Fruit fly (Drosophila melanogaster) whole organism, prepupa: Measurements from ENCODE around the gene CG10562.

ENCODE experiments used
- CG11762 ChIP-seq: fragments of 200-800 bp; sonication (Bioruptor generic); optimal IDR thresholded peaks from 3 replicates; lab custom pipeline; 2016; ENCODE audit warnings: missing biosample characterization, missing genetic modification characterization; ENCODE audit not compliant: insufficient read depth
- CG11902 ChIP-seq: fragments of 200-800 bp; sonication (Bioruptor generic); optimal IDR thresholded peaks from 3 replicates; lab custom pipeline; 2016; ENCODE audit warnings: missing biosample characterization, missing genetic modification characterization
- CG16779 ChIP-seq: fragments of 200-800 bp; sonication (Bioruptor generic); optimal IDR thresholded peaks from 3 replicates; lab custom pipeline; 2017; ENCODE audit warnings: missing biosample characterization, mild to moderate bottlenecking, missing genetic modification characterization
- CG32006 ChIP-seq: fragments of 200-800 bp; sonication (Bioruptor generic); optimal IDR thresholded peaks from 3 replicates; lab custom pipeline; 2017; ENCODE audit warnings: missing biosample characterization, mild to moderate bottlenecking, missing genetic modification characterization
- CG3919 ChIP-seq: fragments of 200-800 bp; sonication (Bioruptor generic); optimal IDR thresholded peaks from 3 replicates; lab custom pipeline; 2016; ENCODE audit warnings: missing biosample characterization, missing genetic modification characterization
- CG4318 ChIP-seq: fragments of 200-800 bp; sonication (Bioruptor generic); optimal IDR thresholded peaks from 3 replicates; lab custom pipeline; 2017; ENCODE audit warnings: missing biosample characterization, mild to moderate bottlenecking, missing genetic modification characterization
- CG6163 ChIP-seq: fragments of 200-800 bp; sonication (Bioruptor generic); IDR thresholded peaks from 3 replicates; pipeline ENCODE4 v1.3.6; 2022; ENCODE audit warnings: missing biosample characterization, missing genetic modification characterization
- CG6276 ChIP-seq: fragments of 200-800 bp; sonication (Bioruptor generic); optimal IDR thresholded peaks from 2 replicates; lab custom pipeline; 2017; ENCODE audit warnings: missing biosample characterization, mild to moderate bottlenecking, missing genetic modification characterization
- CG6808 ChIP-seq: fragments of 200-800 bp; sonication (Bioruptor generic); optimal IDR thresholded peaks from 3 replicates; lab custom pipeline; 2017; ENCODE audit warnings: missing biosample characterization, missing genetic modification characterization, mild to moderate bottlenecking, moderate library complexity, missing genetic modification reagents
- CG6854 ChIP-seq: fragments of 200-800 bp; sonication (Bioruptor generic); optimal IDR thresholded peaks from 2 replicates; lab custom pipeline; 2017; ENCODE audit warnings: missing biosample characterization, mild to moderate bottlenecking, missing genetic modification characterization
- CG8319 ChIP-seq: fragments of 200-800 bp; sonication (Bioruptor generic); optimal IDR thresholded peaks from 3 replicates; lab custom pipeline; 2016; ENCODE audit warnings: missing biosample characterization, missing genetic modification characterization
- CG8632 ChIP-seq: fragments of 200-800 bp; sonication (Bioruptor generic); optimal IDR thresholded peaks from 3 replicates; lab custom pipeline; 2016; ENCODE audit warnings: missing biosample characterization, missing genetic modification characterization
- CG9139 ChIP-seq: fragments of 200-800 bp; sonication (Bioruptor generic); optimal IDR thresholded peaks from 3 replicates; lab custom pipeline; 2017; ENCODE audit warnings: missing biosample characterization, mild to moderate bottlenecking, missing genetic modification characterization
- Ets21C ChIP-seq: fragments of 200-800 bp; sonication (Bioruptor generic); optimal IDR thresholded peaks from 3 replicates; lab custom pipeline; 2016; ENCODE audit warnings: missing biosample characterization, missing genetic modification characterization
- Hr39 ChIP-seq: fragments of 200-800 bp; sonication (Bioruptor generic); optimal IDR thresholded peaks from 2 replicates; lab custom pipeline; 2016; ENCODE audit warnings: missing biosample characterization, missing genetic modification characterization
- Lpt ChIP-seq: fragments of 200-800 bp; sonication (Bioruptor generic); optimal IDR thresholded peaks from 3 replicates; lab custom pipeline; 2016; ENCODE audit warnings: missing biosample characterization, missing genetic modification characterization
- OdsH ChIP-seq: fragments of 200-800 bp; sonication (Bioruptor generic); optimal IDR thresholded peaks from 3 replicates; lab custom pipeline; 2016; ENCODE audit warnings: missing biosample characterization, missing genetic modification characterization
- Sox102F ChIP-seq: fragments of 200-800 bp; sonication (Bioruptor generic); optimal IDR thresholded peaks from 2 replicates; lab custom pipeline; 2016; ENCODE audit warnings: missing biosample characterization, mild to moderate bottlenecking, missing genetic modification characterization
- Sox14 ChIP-seq: fragments of 200-800 bp; sonication (Bioruptor generic); optimal IDR thresholded peaks from 3 replicates; lab custom pipeline; 2016; ENCODE audit warnings: missing biosample characterization, missing genetic modification characterization
- Sox15 ChIP-seq: fragments of 200-800 bp; sonication (Bioruptor generic); optimal IDR thresholded peaks from 3 replicates; lab custom pipeline; 2016; ENCODE audit warnings: missing biosample characterization, missing genetic modification characterization
- acj6 ChIP-seq: fragments of 200-800 bp; sonication (Bioruptor generic); optimal IDR thresholded peaks from 3 replicates; lab custom pipeline; 2016; ENCODE audit warnings: missing biosample characterization, missing genetic modification characterization
- dac ChIP-seq: fragments of 200-800 bp; sonication (Bioruptor generic); optimal IDR thresholded peaks from 2 replicates; lab custom pipeline; 2017; ENCODE audit warnings: missing biosample characterization, mild to moderate bottlenecking, missing genetic modification characterization
- dsx ChIP-seq: fragments of 200-800 bp; optimal IDR thresholded peaks from 3 replicates; lab custom pipeline; 2019; ENCODE audit warnings: missing biosample characterization, mild to moderate bottlenecking, missing genetic modification characterization, moderate library complexity; ENCODE audit not compliant: poor library complexity, severe bottlenecking
- esn ChIP-seq: fragments of 200-800 bp; sonication (Bioruptor generic); optimal IDR thresholded peaks from 2 replicates; lab custom pipeline; 2016; ENCODE audit warnings: missing biosample characterization, mild to moderate bottlenecking, missing genetic modification characterization, moderate library complexity
- fd59A ChIP-seq: fragments of 200-800 bp; sonication (Bioruptor generic); optimal IDR thresholded peaks from 2 replicates; lab custom pipeline; 2017; ENCODE audit warnings: missing biosample characterization, mild to moderate bottlenecking, missing genetic modification characterization, missing genetic modification reagents
- fkh ChIP-seq: fragments of 200-800 bp; sonication (Bioruptor generic); optimal IDR thresholded peaks from 3 replicates; lab custom pipeline; 2017; ENCODE audit warnings: missing biosample characterization, mild to moderate bottlenecking, missing genetic modification characterization, moderate library complexity
- lz ChIP-seq: fragments of 200-800 bp; sonication (Bioruptor generic); optimal IDR thresholded peaks from 3 replicates; lab custom pipeline; 2016; ENCODE audit warnings: missing biosample characterization, missing genetic modification characterization
- salr ChIP-seq, 2 experiments: fragments of 200-800 bp; sonication (Bioruptor generic); optimal IDR thresholded peaks; 3 replicates each; lab custom pipeline; 2016 to 2018; ENCODE audit warnings: missing biosample characterization in 2 of 2, missing genetic modification characterization in 2 of 2, mild to moderate bottlenecking in 1 of 2
- svp ChIP-seq: fragments of 200-800 bp; sonication (Bioruptor generic); peaks from one replicate; lab custom pipeline; 2016; ENCODE audit warnings: missing biosample characterization, missing genetic modification characterization
- vri ChIP-seq: fragments of 200-800 bp; sonication (Bioruptor generic); optimal IDR thresholded peaks from 3 replicates; lab custom pipeline; 2016; ENCODE audit warnings: missing biosample characterization, mild to moderate bottlenecking, missing genetic modification characterization

Gene CG10562

DNA sequence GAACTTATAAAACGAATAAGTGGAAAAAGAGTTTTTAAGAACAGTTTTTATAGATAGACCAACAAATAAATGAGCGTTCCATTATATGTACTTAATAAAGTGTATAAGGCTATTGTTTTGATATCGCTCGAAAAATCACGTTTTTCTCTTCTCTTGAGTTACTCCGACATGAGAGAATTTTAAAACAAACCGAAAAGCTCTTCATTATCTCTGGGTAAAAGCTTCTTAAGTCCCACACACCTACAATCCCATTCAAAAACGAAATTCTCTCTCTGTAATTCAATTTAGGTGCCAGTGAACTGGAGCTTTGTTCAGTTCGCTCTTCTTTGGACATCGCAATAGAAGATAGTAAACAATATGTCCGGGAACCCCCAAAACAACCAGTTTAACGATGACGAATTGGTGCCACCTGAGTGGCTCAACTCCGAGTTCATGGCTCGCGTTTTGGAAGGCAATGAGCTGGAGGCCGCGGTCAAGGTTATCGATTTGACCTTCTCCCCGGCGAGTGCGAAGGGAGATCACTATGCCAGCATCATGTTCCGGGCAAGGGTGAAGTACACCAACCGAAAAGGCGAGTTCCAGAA is 18.6 kb downstream of the CG10562 start, which contains the start of gene CG31436:
Gene CG31436, plus strand, starts transcription at position 281 of the 584 bp plus-strand sequence.
- TF ChIP-seq svp (GFP tag; lab: Kevin White, UChicago) (peak; percentile 97), Sox102F (GFP tag; lab: Kevin White, UChicago) (no peak), fkh (peak; percentile 45), CG16779 (tag; lab: Kevin White, UChicago) (no peak), CG8319 (no peak)

DNA sequence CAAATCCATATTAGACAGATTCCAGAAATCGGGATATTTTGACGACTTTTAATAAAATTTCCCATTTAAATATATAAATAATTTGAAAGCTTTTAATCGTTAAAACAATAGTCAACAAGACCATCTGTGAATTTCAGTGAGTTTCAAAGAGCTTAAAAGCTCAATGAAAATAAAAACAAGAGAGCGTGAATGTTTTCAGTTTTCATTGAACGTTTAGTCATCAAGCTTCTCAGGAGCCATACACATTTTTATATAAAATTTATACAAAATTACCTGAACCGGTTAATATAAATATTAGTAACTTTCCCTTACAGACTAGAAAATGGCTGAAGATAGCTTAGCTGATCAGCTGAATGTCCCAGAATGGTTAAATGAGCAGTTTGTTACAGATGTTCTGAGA is 20.3 kb downstream of the CG10562 start, which contains the start of gene CG31370:
Gene CG31370, plus strand, starts transcription at position 226 of the 400 bp plus-strand sequence.
- no peak for TF ChIP-seq CG8632
- TF ChIP-seq OdsH (GFP tag; lab: Kevin White, UChicago) = no peak
- TF ChIP-seq fd59A (GFP tag; lab: Kevin White, UChicago) = no peak
- TF ChIP-seq Sox14 = no peak
- TF ChIP-seq CG32006 = no peak
- TF ChIP-seq CG6808 = no peak
- TF ChIP-seq Lpt (GFP tag; lab: Kevin White, UChicago) = no peak
- no peak for TF ChIP-seq Hr39 (GFP tag; lab: Kevin White, UChicago)
- no peak for TF ChIP-seq CG6276
- TF ChIP-seq Sox102F (GFP tag; lab: Kevin White, UChicago) = no peak
- no peak for TF ChIP-seq CG3919 (GFP tag; lab: Kevin White, UChicago)
- no peak for TF ChIP-seq vri
- no peak for TF ChIP-seq CG11902 (GFP tag; lab: Kevin White, UChicago)
- no peak for TF ChIP-seq CG9139 (GFP tag; lab: Kevin White, UChicago)
- TF ChIP-seq acj6 (GFP tag; lab: Kevin White, UChicago) = no peak
- TF ChIP-seq CG11762 = no peak
- TF ChIP-seq CG16779 (tag; lab: Kevin White, UChicago) = no peak
- no peak for TF ChIP-seq fkh
- TF ChIP-seq CG6854 = no peak

DNA sequence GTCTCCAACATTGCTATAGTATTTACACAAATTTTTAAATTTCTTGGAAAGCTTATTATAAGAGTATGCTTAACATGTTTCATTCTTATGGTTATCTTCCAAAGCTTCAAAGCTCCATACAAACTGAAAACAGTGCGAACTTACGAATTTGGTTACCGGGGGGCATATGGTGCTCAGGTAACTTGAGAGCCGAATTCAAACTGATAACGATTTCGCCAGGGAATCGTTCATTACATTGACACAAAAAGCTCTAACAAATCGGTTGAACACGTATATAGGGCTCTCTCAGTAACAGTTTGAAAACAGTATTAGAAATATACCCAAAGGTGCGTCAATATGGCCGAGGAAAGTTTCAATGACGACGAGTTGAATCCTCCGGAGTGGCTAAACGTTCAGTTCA is 22.0 kb downstream of the CG10562 start, which contains the start of gene CG13659:
Gene CG13659, plus strand, starts transcription at position 317 of the 400 bp plus-strand sequence.
- TF ChIP-seq vri = peak; percentile 3
- no peak for TF ChIP-seq CG4318
- no peak for TF ChIP-seq Sox15 (GFP tag; lab: Kevin White, UChicago)
- no peak for TF ChIP-seq CG3919 (GFP tag; lab: Kevin White, UChicago)

DNA sequence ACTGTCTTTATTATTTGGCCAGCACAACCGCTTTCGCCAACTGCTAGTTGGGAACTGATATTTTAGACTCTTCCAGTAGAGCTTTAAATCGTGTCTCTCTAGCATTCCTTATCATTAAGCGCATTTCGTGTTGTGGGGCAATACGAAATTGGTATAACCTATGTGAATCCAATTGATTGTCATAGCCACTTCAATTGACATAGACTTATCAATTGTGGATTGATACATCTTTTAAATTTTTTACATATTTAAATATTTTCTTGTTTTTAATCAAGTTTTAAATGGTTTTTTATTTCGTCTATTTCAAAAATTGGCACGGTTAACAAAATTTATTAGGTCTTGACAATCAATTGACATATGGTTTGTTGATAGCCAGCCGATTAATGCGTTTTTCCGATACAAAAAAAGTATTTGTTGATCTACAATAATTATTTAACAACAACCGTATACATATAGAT is 23.0 kb downstream of the CG10562 start, which contains the start of gene CG31288:
Gene CG31288, minus strand, starts transcription at position 51 of the 458 bp plus-strand sequence.
- TF ChIP-seq dsx (GFP tag; lab: Kevin White, UChicago) = no peak
- TF ChIP-seq esn (GFP tag; lab: Kevin White, UChicago) = no peak
- no peak for TF ChIP-seq Ets21C
- TF ChIP-seq lz (GFP tag; lab: Kevin White, UChicago) = no peak
- TF ChIP-seq, all 60 proteins: peak for 0

DNA sequence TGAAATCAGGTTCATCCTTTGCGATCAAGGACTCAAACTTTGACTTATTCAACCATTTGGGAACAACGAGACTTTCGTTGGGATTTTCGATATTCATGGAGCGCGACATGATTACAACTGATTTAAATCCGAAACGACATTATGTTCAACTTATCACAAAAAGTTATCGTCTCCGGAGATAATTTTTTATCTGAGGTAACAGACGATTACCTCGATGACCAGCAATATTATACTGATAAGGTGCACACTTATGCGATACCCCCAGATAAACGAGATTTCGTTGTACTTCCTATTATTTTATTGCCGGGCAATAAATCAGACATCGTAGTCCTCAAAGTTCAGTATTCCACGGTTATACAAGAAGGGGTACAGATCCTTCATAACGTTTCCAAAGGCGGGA is 24.9 kb downstream of the CG10562 start, which contains the start of gene CG31097:
Gene CG31097, minus strand, starts transcription at position 101 of the 400 bp plus-strand sequence.
- no peak for TF ChIP-seq dac (GFP tag; lab: Kevin White, UChicago)
- no peak for TF ChIP-seq salr (GFP tag; optimal IDR thresholded peaks at IDR 0.05; lab: Kevin White, UChicago)
- TF ChIP-seq CG6163 (GFP tag; lab: Robert Waterston, UW) = no peak
